Fruit fly (Drosophila melanogaster) whole organism, wandering third instar larva: ENCODE results near the gene Arp8.

Experiments
- Abd-B ChIP-seq: fragments of >200 bp; optimal IDR thresholded peaks from 2 replicates; lab custom pipeline; 2017; ENCODE audit warnings: missing biosample characterization, missing genetic modification characterization
- CG32264 ChIP-seq: fragments of 200-800 bp; sonication (Bioruptor generic); optimal IDR thresholded peaks from 2 replicates; lab custom pipeline; 2016; ENCODE audit warnings: missing biosample characterization, missing genetic modification characterization
- CG9705 ChIP-seq: fragments of 200-800 bp; sonication (Bioruptor generic); optimal IDR thresholded peaks from 2 replicates; lab custom pipeline; 2018; ENCODE audit warnings: missing biosample characterization, mild to moderate bottlenecking, missing genetic modification characterization
- CrebA ChIP-seq: fragments of 200-800 bp; sonication (Bioruptor generic); optimal IDR thresholded peaks from 2 replicates; lab custom pipeline; 2016; ENCODE audit warnings: missing biosample characterization, mild to moderate bottlenecking, missing genetic modification characterization, borderline replicate concordance
- Dfd ChIP-seq: fragments of >200 bp; optimal IDR thresholded peaks from 2 replicates; lab custom pipeline; 2017; ENCODE audit warnings: missing biosample characterization, missing genetic modification characterization
- Dif ChIP-seq: fragments of 200-275, 200-300 bp; sonication (Bioruptor generic); optimal IDR thresholded peaks from 2 replicates; lab custom pipeline; 2018; ENCODE audit warnings: missing biosample characterization, missing genetic modification characterization; ENCODE audit not compliant: partially characterized antibody
- GATAd ChIP-seq: sonication (Bioruptor generic); optimal IDR thresholded peaks from 2 replicates; lab custom pipeline; 2016; ENCODE audit warnings: missing biosample characterization, missing genetic modification characterization
- HLH106 ChIP-seq: fragments of 200-800 bp; optimal IDR thresholded peaks from 3 replicates; lab custom pipeline; 2019; ENCODE audit warnings: missing biosample characterization, mild to moderate bottlenecking, missing genetic modification characterization, moderate library complexity
- Hnf4 ChIP-seq: fragments of 200-800 bp; sonication (Bioruptor generic); optimal IDR thresholded peaks from 2 replicates; lab custom pipeline; 2016; ENCODE audit warnings: missing biosample characterization, mild to moderate bottlenecking, missing genetic modification characterization
- Hr78 ChIP-seq: fragments of >200 bp; optimal IDR thresholded peaks from 2 replicates; lab custom pipeline; 2017; ENCODE audit warnings: missing biosample characterization, missing genetic modification characterization
- Hr83 ChIP-seq: fragments of 200-300 bp; sonication (Bioruptor generic); optimal IDR thresholded peaks from 2 replicates; lab custom pipeline; 2016; ENCODE audit warnings: missing biosample characterization, mild to moderate bottlenecking, missing genetic modification characterization, moderate library complexity; ENCODE audit not compliant: poor library complexity, severe bottlenecking
- Jra ChIP-seq: sonication (Bioruptor generic); optimal IDR thresholded peaks from 2 replicates; lab custom pipeline; 2016; ENCODE audit warnings: missing biosample characterization, missing genetic modification characterization
- Mio ChIP-seq: sonication (Bioruptor generic); optimal IDR thresholded peaks from 2 replicates; lab custom pipeline; 2016; ENCODE audit warnings: missing biosample characterization, missing genetic modification characterization
- Myc ChIP-seq: fragments of >200 bp; optimal IDR thresholded peaks from 2 replicates; lab custom pipeline; 2017
- N ChIP-seq: fragments of >200 bp; optimal IDR thresholded peaks from 2 replicates; lab custom pipeline; 2018; ENCODE audit warnings: missing biosample characterization, missing external identifiers, missing genetic modification characterization
- OdsH ChIP-seq: fragments of 200-800 bp; sonication (Bioruptor generic); optimal IDR thresholded peaks from 2 replicates; lab custom pipeline; 2016; ENCODE audit warnings: missing biosample characterization, mild to moderate bottlenecking, missing genetic modification characterization
- Rel ChIP-seq, 2 experiments: fragments of 200-800 bp; sonication (Bioruptor generic) in 1 of 2; optimal IDR thresholded peaks; 2 replicates in 1 of 2; 3 replicates in 1 of 2; lab custom pipeline; 2016 to 2019; ENCODE audit warnings: mild to moderate bottlenecking in 2 of 2, missing biosample characterization in 2 of 2, missing genetic modification characterization in 2 of 2, moderate library complexity in 1 of 2
- Sp1 ChIP-seq: fragments of 200-800 bp; sonication (Bioruptor generic); optimal IDR thresholded peaks from 3 replicates; lab custom pipeline; 2019; ENCODE audit warnings: missing biosample characterization, mild to moderate bottlenecking, missing genetic modification characterization, moderate library complexity
- Vsx2 ChIP-seq: fragments of 200-300, 225-300 bp; sonication (Bioruptor generic); optimal IDR thresholded peaks from 2 replicates; lab custom pipeline; 2018; ENCODE audit warnings: missing biosample characterization, missing genetic modification characterization; ENCODE audit not compliant: partially characterized antibody
- br ChIP-seq: fragments of 200-800 bp; sonication (Bioruptor generic); optimal IDR thresholded peaks from 2 replicates; lab custom pipeline; 2016; ENCODE audit warnings: missing biosample characterization, missing genetic modification characterization
- brk ChIP-seq: fragments of 200-800 bp; sonication (Bioruptor generic); optimal IDR thresholded peaks from 2 replicates; lab custom pipeline; 2016; ENCODE audit warnings: missing biosample characterization, mild to moderate bottlenecking, missing genetic modification characterization
- dl ChIP-seq, 2 experiments: fragments of 175-275, 200-275 bp in 1 of 2; fragments of 200-275 bp in 1 of 2; sonication (Bioruptor generic); optimal IDR thresholded peaks; lab custom pipeline; 2018; ENCODE audit warnings: mild to moderate bottlenecking in 2 of 2, missing biosample characterization in 2 of 2, missing genetic modification characterization in 2 of 2, moderate library complexity in 2 of 2; ENCODE audit not compliant: partially characterized antibody in 2 of 2, insufficient read depth in 1 of 2
- dmrt93B ChIP-seq: fragments of 200-800 bp; sonication (Bioruptor generic); optimal IDR thresholded peaks from 2 replicates; lab custom pipeline; 2018; ENCODE audit warnings: missing biosample characterization, mild to moderate bottlenecking, missing genetic modification characterization
- dsf ChIP-seq: sonication (Bioruptor generic); optimal IDR thresholded peaks from 2 replicates; lab custom pipeline; 2016; ENCODE audit warnings: missing biosample characterization, missing genetic modification characterization, borderline replicate concordance
- ey ChIP-seq: fragments of 200-800 bp; sonication (Bioruptor generic); optimal IDR thresholded peaks from 2 replicates; lab custom pipeline; 2016; ENCODE audit warnings: missing biosample characterization, missing genetic modification characterization
- foxo ChIP-seq, 2 experiments: fragments of 200-800 bp; sonication (Bioruptor generic); optimal IDR thresholded peaks; 2 replicates in 1 of 2; 3 replicates in 1 of 2; lab custom pipeline; 2016 to 2017; ENCODE audit warnings: missing biosample characterization in 2 of 2, missing genetic modification characterization in 2 of 2
- fru ChIP-seq: fragments of 200-800 bp; sonication (Bioruptor generic); optimal IDR thresholded peaks from 3 replicates; lab custom pipeline; 2016; ENCODE audit warnings: missing biosample characterization, mild to moderate bottlenecking, missing genetic modification characterization
- h ChIP-seq: fragments of 200-800 bp; sonication (Bioruptor generic); optimal IDR thresholded peaks from 3 replicates; lab custom pipeline; 2016; ENCODE audit warnings: missing biosample characterization, mild to moderate bottlenecking, missing genetic modification characterization
- jim ChIP-seq: fragments of 175-275, 200-325 bp; sonication (Bioruptor generic); optimal IDR thresholded peaks from 2 replicates; lab custom pipeline; 2016; ENCODE audit warnings: missing biosample characterization, mild to moderate bottlenecking, missing genetic modification characterization
- lola ChIP-seq: fragments of >200 bp; optimal IDR thresholded peaks from 2 replicates; lab custom pipeline; 2017; ENCODE audit warnings: missing biosample characterization, missing genetic modification characterization
- pan ChIP-seq: fragments of >200 bp; optimal IDR thresholded peaks from 2 replicates; lab custom pipeline; 2017
- psq ChIP-seq: fragments of 200-800 bp; sonication (Bioruptor generic); optimal IDR thresholded peaks from 3 replicates; lab custom pipeline; 2017; ENCODE audit warnings: missing biosample characterization, mild to moderate bottlenecking, missing genetic modification characterization, moderate library complexity
- rgr ChIP-seq: fragments of 200-800 bp; sonication (Bioruptor generic); optimal IDR thresholded peaks from 3 replicates; lab custom pipeline; 2016; ENCODE audit warnings: missing biosample characterization, mild to moderate bottlenecking, missing genetic modification characterization
- sage ChIP-seq: fragments of 200-800 bp; sonication (Bioruptor generic); optimal IDR thresholded peaks from 2 replicates; lab custom pipeline; 2016; ENCODE audit warnings: missing biosample characterization, mild to moderate bottlenecking, missing genetic modification characterization
- sv ChIP-seq: fragments of 200-800 bp; sonication (Bioruptor generic); optimal IDR thresholded peaks from 3 replicates; lab custom pipeline; 2016; ENCODE audit warnings: missing biosample characterization, missing genetic modification characterization
- tai ChIP-seq: sonication (Bioruptor generic); optimal IDR thresholded peaks from 2 replicates; lab custom pipeline; 2016; ENCODE audit warnings: missing biosample characterization, missing genetic modification characterization
- usp ChIP-seq: fragments of >200 bp; optimal IDR thresholded peaks from 2 replicates; lab custom pipeline; 2017; ENCODE audit warnings: missing biosample characterization, missing genetic modification characterization
- woc ChIP-seq: sonication (Bioruptor generic); optimal IDR thresholded peaks from 2 replicates; lab custom pipeline; 2016; ENCODE audit warnings: missing biosample characterization, mild to moderate bottlenecking, missing genetic modification characterization

The Arp8 gene

dm6 chrX:17879211-17879897 lies 18.8 kb upstream of the Arp8 start:
- no peak for TF ChIP-seq Dif (GFP tag; lab: Kevin White, UChicago)
- peak in 1 of 2 experiments; percentile 62 for TF ChIP-seq foxo (GFP tag; optimal IDR thresholded peaks at IDR 0.05; lab: Kevin White, UChicago)
- peak; percentile 34 for TF ChIP-seq ey
- peak; percentile 40 for TF ChIP-seq Jra (GFP tag; lab: Kevin White, UChicago)
- no peak for TF ChIP-seq lola (GFP tag; lab: Kevin White, UChicago)
- TF ChIP-seq dl (GFP tag; optimal IDR thresholded peaks at IDR 0.05; lab: Kevin White, UChicago; ENCODE audit: insufficient read depth in 1 of 2, partially characterized antibody in 2 of 2), result no peak
- TF ChIP-seq CG9705, result peak; percentile 37
- peak; percentile 41 for TF ChIP-seq Rel (GFP tag; optimal IDR thresholded peaks at IDR 0.05; lab: Kevin White, UChicago)
- TF ChIP-seq Rel (tag; optimal IDR thresholded peaks at IDR 0.05; lab: Kevin White, UChicago), result no peak
- peak; percentile 7 for TF ChIP-seq CrebA (GFP tag; lab: Kevin White, UChicago)
- TF ChIP-seq GATAd, result no peak
- no peak for TF ChIP-seq Vsx2
- peak; percentile 45 for TF ChIP-seq fru (GFP tag; lab: Kevin White, UChicago)
- peak; percentile 41 for TF ChIP-seq sage
- peak; percentile 54 for TF ChIP-seq rgr (GFP tag; lab: Kevin White, UChicago)
- TF ChIP-seq dmrt93B (GFP tag; lab: Kevin White, UChicago), result peak; percentile 49
- TF ChIP-seq HLH106 (tag; lab: Kevin White, UChicago), result peak; percentile 62
- no peak for TF ChIP-seq CG32264
- no peak for TF ChIP-seq Abd-B (GFP tag; lab: Kevin White, UChicago)
- no peak for TF ChIP-seq usp (GFP tag; lab: Kevin White, UChicago)
- TF ChIP-seq psq (GFP tag; lab: Kevin White, UChicago), result peak; percentile 53
- TF ChIP-seq Hnf4 (GFP tag; lab: Kevin White, UChicago), result peak; percentile 42
- TF ChIP-seq woc (GFP tag; lab: Kevin White, UChicago), result peak; percentile 38
- no peak for TF ChIP-seq pan (lab: Kevin White, UChicago)
- TF ChIP-seq Myc (lab: Kevin White, UChicago), result no peak
- no peak for TF ChIP-seq brk (GFP tag; lab: Kevin White, UChicago)
- no peak for TF ChIP-seq Hr78 (GFP tag; lab: Kevin White, UChicago)
- TF ChIP-seq h (GFP tag; lab: Kevin White, UChicago), result peak; percentile 44
- no peak for TF ChIP-seq jim (GFP tag; lab: Kevin White, UChicago)
- peak; percentile 33 for TF ChIP-seq br
- no peak for TF ChIP-seq Mio
- peak; percentile 21 for TF ChIP-seq OdsH (GFP tag; lab: Kevin White, UChicago)
- peak; percentile 71 for TF ChIP-seq Sp1
- TF ChIP-seq Dfd (GFP tag; lab: Kevin White, UChicago), result no peak

- no peak for TF ChIP-seq Jra (GFP tag; lab: Kevin White, UChicago)
- peak; percentile 72 for TF ChIP-seq h (GFP tag; lab: Kevin White, UChicago)
- no peak for TF ChIP-seq sv (GFP tag; lab: Kevin White, UChicago)
- no peak for TF ChIP-seq fru (GFP tag; lab: Kevin White, UChicago)
- no peak for TF ChIP-seq HLH106 (tag; lab: Kevin White, UChicago)
- no peak for TF ChIP-seq dsf (GFP tag; lab: Kevin White, UChicago)
- no peak for TF ChIP-seq Dfd (GFP tag; lab: Kevin White, UChicago)
- peak; percentile 79 for TF ChIP-seq CrebA (GFP tag; lab: Kevin White, UChicago)
- no peak for TF ChIP-seq usp (GFP tag; lab: Kevin White, UChicago)
- TF ChIP-seq Hr78 (GFP tag; lab: Kevin White, UChicago), result no peak
- TF ChIP-seq Hr83 (GFP tag; lab: Kevin White, UChicago), result peak; percentile 68
- TF ChIP-seq Mio, result no peak
- peak; percentile 11 for TF ChIP-seq Sp1
- peak; percentile 92 for TF ChIP-seq Dif (GFP tag; lab: Kevin White, UChicago)
- no peak for TF ChIP-seq CG32264
- TF ChIP-seq lola (GFP tag; lab: Kevin White, UChicago), result no peak
- no peak for TF ChIP-seq CG9705
- TF ChIP-seq sage, result peak; percentile 67
- TF ChIP-seq dmrt93B (GFP tag; lab: Kevin White, UChicago), result no peak
- TF ChIP-seq foxo (GFP tag; optimal IDR thresholded peaks at IDR 0.05; lab: Kevin White, UChicago), result no peak
- TF ChIP-seq Vsx2, result peak; percentile 40
- TF ChIP-seq jim (GFP tag; lab: Kevin White, UChicago), result peak; percentile 94
- TF ChIP-seq woc (GFP tag; lab: Kevin White, UChicago), result no peak
- TF ChIP-seq pan (lab: Kevin White, UChicago), result no peak
- TF ChIP-seq psq (GFP tag; lab: Kevin White, UChicago), result no peak
- TF ChIP-seq rgr (GFP tag; lab: Kevin White, UChicago), result no peak
- peak; percentile 31 to 68 for TF ChIP-seq dl (GFP tag; optimal IDR thresholded peaks at IDR 0.05; lab: Kevin White, UChicago; ENCODE audit: insufficient read depth in 1 of 2, partially characterized antibody in 2 of 2)
- peak; percentile 26 for TF ChIP-seq Rel (GFP tag; optimal IDR thresholded peaks at IDR 0.05; lab: Kevin White, UChicago)
- peak; percentile 43 for TF ChIP-seq Rel (tag; optimal IDR thresholded peaks at IDR 0.05; lab: Kevin White, UChicago)
- no peak for TF ChIP-seq N (GFP tag; lab: Kevin White, UChicago)
- no peak for TF ChIP-seq tai (GFP tag; lab: Kevin White, UChicago)
- TF ChIP-seq Hnf4 (GFP tag; lab: Kevin White, UChicago), result no peak
- TF ChIP-seq Abd-B (GFP tag; lab: Kevin White, UChicago), result no peak
- TF ChIP-seq brk (GFP tag; lab: Kevin White, UChicago), result peak; percentile 6
- no peak for TF ChIP-seq Myc (lab: Kevin White, UChicago)
- no peak for TF ChIP-seq br
- no peak for TF ChIP-seq GATAd
- TF ChIP-seq OdsH (GFP tag; lab: Kevin White, UChicago), result no peak
- no peak for TF ChIP-seq ey
Observed at dm6 chrX:17878632-17879033, 18.0 kb upstream of the Arp8 start.
